Worm (Caenorhabditis elegans): ENCODE results near the gene nhr-239.

DNA sequence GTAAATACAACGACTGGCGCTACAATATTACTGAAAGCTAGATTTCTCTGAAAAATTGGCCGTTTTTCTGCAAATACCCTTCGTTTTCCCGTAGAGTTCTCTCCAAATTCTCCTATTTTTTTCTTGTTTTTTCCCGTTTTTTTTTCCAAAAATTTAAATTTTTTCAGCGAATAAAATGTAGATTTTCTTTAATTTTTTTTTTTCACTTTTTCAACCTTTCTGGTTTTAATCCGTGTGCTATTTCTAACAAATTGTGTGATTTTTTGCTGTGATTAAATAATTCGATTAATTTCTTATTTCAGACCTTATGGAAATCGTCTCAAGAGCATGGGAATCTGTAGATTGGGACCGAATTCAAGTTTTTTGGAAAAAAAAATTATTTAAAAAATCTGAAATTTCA, 31.2 kb upstream of the nhr-239 start, which contains the start of gene cone-1:
- TF ChIP-seq ama-1 (optimal IDR thresholded peaks at IDR 0.05) (no peak), tra-4 (tag; optimal IDR thresholded peaks at IDR 0.05) (no peak), tbx-37 (GFP tag; conservative IDR thresholded peaks at IDR 0.05) (no peak)

Measured in whole organism, early embryonic.